Fruit fly (Drosophila melanogaster): ENCODE measurements around the gene Hsp60A.

Gene Hsp60A

DNA sequence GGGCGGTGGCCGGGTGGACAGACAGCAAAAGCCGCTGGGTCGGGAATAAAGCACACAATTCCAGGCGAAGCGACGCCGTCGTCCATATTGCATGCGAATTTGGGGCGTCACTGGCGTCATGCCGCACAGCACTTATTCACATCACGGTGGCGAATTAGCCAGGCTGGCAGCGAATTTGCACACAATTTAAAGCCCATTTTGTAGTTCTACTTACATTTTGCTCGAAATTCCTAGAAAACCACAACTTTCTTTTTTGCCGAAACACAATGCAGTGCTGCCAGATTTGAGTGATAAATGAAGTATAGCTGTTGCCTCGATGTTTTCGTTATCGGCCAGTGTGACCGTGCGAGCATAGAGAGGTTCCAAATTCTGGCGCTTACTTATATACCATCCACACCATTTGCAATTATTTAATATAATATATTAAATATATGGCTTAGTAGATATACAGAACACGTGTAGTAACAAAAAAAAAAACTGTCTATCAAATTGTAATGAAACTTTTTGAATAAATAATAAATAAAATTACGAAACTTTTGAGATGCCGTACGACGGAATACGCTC is 40.1 kb downstream of the Hsp60A start, which contains the start of gene Ran (continued):
- TF ChIP-seq mld (GFP tag; IDR thresholded peaks at IDR 0.05; ENCODE audit: partially characterized antibody) = no peak
- no peak for TF ChIP-seq CG6654 (GFP tag; optimal IDR thresholded peaks at IDR 0.05)
- TF ChIP-seq NC2α (GFP tag; optimal IDR thresholded peaks at IDR 0.05) = no peak
- TF ChIP-seq sim (GFP tag; IDR thresholded peaks at IDR 0.05) = no peak
- TF ChIP-seq sob (GFP tag; IDR thresholded peaks at IDR 0.05) = peak; percentile 43
- no peak for TF ChIP-seq Dek (tag; optimal IDR thresholded peaks at IDR 0.05)
- TF ChIP-seq HLHmδ (GFP tag; optimal IDR thresholded peaks at IDR 0.05) = no peak
- TF ChIP-seq nerfin-1 (tag; optimal IDR thresholded peaks at IDR 0.05) = no peak
- no peak for TF ChIP-seq run (tag; optimal IDR thresholded peaks at IDR 0.05)
- no peak for TF ChIP-seq CG3065 (GFP tag; optimal IDR thresholded peaks at IDR 0.05)
- no peak for TF ChIP-seq CG10979 (tag; optimal IDR thresholded peaks at IDR 0.05)
- TF ChIP-seq CG2712 (tag; optimal IDR thresholded peaks at IDR 0.05) = peak; percentile 31
- peak; percentile 12; the same call in 1 of the 2 replicates for TF ChIP-seq ato (GFP tag; IDR thresholded peaks at IDR 0.05; ENCODE audit: partially characterized antibody)
- TF ChIP-seq Dip2 (GFP tag; IDR thresholded peaks at IDR 0.05) = no peak
- TF ChIP-seq CG12769 (tag; optimal IDR thresholded peaks at IDR 0.05) = no peak
- no peak for TF ChIP-seq E2f1 (GFP tag; IDR thresholded peaks at IDR 0.05)
- no peak for TF ChIP-seq H15 (GFP tag; IDR thresholded peaks at IDR 0.05)
- TF ChIP-seq D (optimal IDR thresholded peaks at IDR 0.05) = no peak
- TF ChIP-seq D (GFP tag; optimal IDR thresholded peaks at IDR 0.05) = no peak
- no peak for TF ChIP-seq Max (GFP tag; optimal IDR thresholded peaks at IDR 0.05)
- TF ChIP-seq sima (GFP tag; optimal IDR thresholded peaks at IDR 0.05) = no peak
- peak; percentile 21; the same call in 1 of the 2 replicates for TF ChIP-seq lmd (GFP tag; IDR thresholded peaks at IDR 0.05)
- no peak for TF ChIP-seq sens-2 (GFP tag; IDR thresholded peaks at IDR 0.05)
- TF ChIP-seq Meics (GFP tag; optimal IDR thresholded peaks at IDR 0.05) = no peak
- TF ChIP-seq Sox102F (GFP tag; optimal IDR thresholded peaks at IDR 0.05) = no peak
- TF ChIP-seq Stat92E (GFP tag; optimal IDR thresholded peaks at IDR 0.05) = peak in 1 of 3 experiments; percentile 31
- no peak for TF ChIP-seq CG17361 (GFP tag; IDR thresholded peaks at IDR 0.05)
- TF ChIP-seq chinmo (GFP tag; IDR thresholded peaks at IDR 0.05; ENCODE audit: partially characterized antibody) = no peak
- TF ChIP-seq jing (GFP tag; optimal IDR thresholded peaks at IDR 0.05) = no peak
- peak; percentile 33; the same call in 1 of the 2 replicates for TF ChIP-seq unc-4 (GFP tag; IDR thresholded peaks at IDR 0.05; ENCODE audit: partially characterized antibody)
- TF ChIP-seq CG13123 (GFP tag; optimal IDR thresholded peaks at IDR 0.05) = no peak
- peak; percentile 15 for TF ChIP-seq lab (GFP tag; optimal IDR thresholded peaks at IDR 0.05)
- TF ChIP-seq CG6272 (GFP tag; IDR thresholded peaks at IDR 0.05) = no peak
- TF ChIP-seq lilli (GFP tag; optimal IDR thresholded peaks at IDR 0.05) = no peak
- no peak for TF ChIP-seq CG6175 (GFP tag; IDR thresholded peaks at IDR 0.05)
- no peak for TF ChIP-seq emc (GFP tag; optimal IDR thresholded peaks at IDR 0.05)
- peak; percentile 65 for TF ChIP-seq Dref (GFP tag; IDR thresholded peaks at IDR 0.05)
- no peak for TF ChIP-seq fu2 (GFP tag; optimal IDR thresholded peaks at IDR 0.05)
- TF ChIP-seq CG12299 (tag; optimal IDR thresholded peaks at IDR 0.05) = no peak
- no peak for TF ChIP-seq CG2129 (GFP tag; IDR thresholded peaks at IDR 0.05; ENCODE audit: partially characterized antibody)
- TF ChIP-seq dati (GFP tag; IDR thresholded peaks at IDR 0.05) = no peak
- no peak for TF ChIP-seq bbx (GFP tag; IDR thresholded peaks at IDR 0.05; ENCODE audit: partially characterized antibody)
- TF ChIP-seq ken (GFP tag; IDR thresholded peaks at IDR 0.05) = no peak
- no peak for TF ChIP-seq CG14860 (GFP tag; IDR thresholded peaks at IDR 0.05; ENCODE audit: partially characterized antibody)
- no peak for TF ChIP-seq CG10147 (GFP tag; optimal IDR thresholded peaks at IDR 0.05)
- TF ChIP-seq Sry-δ (GFP tag; optimal IDR thresholded peaks at IDR 0.05) = no peak
- peak; percentile 52 for TF ChIP-seq amos (GFP tag; IDR thresholded peaks at IDR 0.05; ENCODE audit: partially characterized antibody)
- TF ChIP-seq CG3838 (GFP tag; optimal IDR thresholded peaks at IDR 0.05) = no peak
- TF ChIP-seq zen2 (GFP tag; IDR thresholded peaks at IDR 0.05; ENCODE audit: partially characterized antibody) = no peak
- TF ChIP-seq Side (GFP tag; optimal IDR thresholded peaks at IDR 0.05) = no peak
